Fruit fly (Drosophila melanogaster) whole organism, embryonic: ENCODE data around the gene CG32537.

Experiments
- BEAF-32 ChIP-seq: fragments of 200-800 bp; sonication (Bioruptor generic); optimal IDR thresholded peaks from 3 replicates; lab custom pipeline; 2017; ENCODE audit warnings: missing biosample characterization, missing genetic modification characterization, mild to moderate bottlenecking, moderate library complexity, missing genetic modification reagents
- CG10462 ChIP-seq: fragments of 200-800 bp; sonication (Bioruptor generic); optimal IDR thresholded peaks from 2 replicates; lab custom pipeline; 2016; ENCODE audit warnings: missing biosample characterization, missing genetic modification characterization
- CG11560 ChIP-seq: fragments of 200-800 bp; sonication (Bioruptor generic); IDR thresholded peaks from 3 replicates; pipeline ENCODE4 v1.3.6; 2022; ENCODE audit warnings: missing biosample characterization, missing genetic modification characterization
- CG13424 ChIP-seq: fragments of 200-800 bp; sonication (Bioruptor generic); optimal IDR thresholded peaks from 2 replicates; lab custom pipeline; 2019; ENCODE audit warnings: missing biosample characterization, mild to moderate bottlenecking, missing genetic modification characterization, moderate library complexity
- CG13624 ChIP-seq: fragments of 200-800 bp; sonication (Bioruptor generic); optimal IDR thresholded peaks from 2 replicates; lab custom pipeline; 2016; ENCODE audit warnings: missing biosample characterization, missing genetic modification characterization
- CG13894 ChIP-seq: fragments of 200-800 bp; sonication (Bioruptor generic); optimal IDR thresholded peaks from 3 replicates; lab custom pipeline; 2018; ENCODE audit warnings: missing biosample characterization, mild to moderate bottlenecking, missing genetic modification characterization, moderate library complexity
- CG14860 ChIP-seq: fragments of 200-800 bp; sonication (Bioruptor generic); IDR thresholded peaks from 3 replicates; pipeline ENCODE4 v1.3.6; 2022; ENCODE audit warnings: missing biosample characterization, missing genetic modification characterization; ENCODE audit not compliant: partially characterized antibody
- CG14965 ChIP-seq: fragments of 200-800 bp; sonication (Bioruptor generic); optimal IDR thresholded peaks from 2 replicates; lab custom pipeline; 2016; ENCODE audit warnings: missing biosample characterization, missing genetic modification characterization, borderline replicate concordance
- CG17612 ChIP-seq: fragments of 200-800 bp; sonication (Bioruptor generic); IDR thresholded peaks from 2 replicates; pipeline ENCODE4 v1.3.6; 2022; ENCODE audit warnings: missing biosample characterization, missing genetic modification characterization
- CG31365 ChIP-seq: fragments of 200-800 bp; sonication (Bioruptor generic); optimal IDR thresholded peaks from 2 replicates; lab custom pipeline; 2018; ENCODE audit warnings: missing biosample characterization, mild to moderate bottlenecking, missing genetic modification characterization
- CG34224 ChIP-seq: fragments of 200-800 bp; sonication (Bioruptor generic); IDR thresholded peaks from 3 replicates; pipeline ENCODE4 v1.3.6; 2022; ENCODE audit warnings: missing biosample characterization, missing genetic modification characterization; ENCODE audit not compliant: partially characterized antibody
- CG8290 ChIP-seq, 3 experiments: fragments of 200-800 bp; sonication (Bioruptor generic); optimal IDR thresholded peaks; 2 replicates each; lab custom pipeline; 2016 to 2019; ENCODE audit warnings: missing biosample characterization in 3 of 3, missing genetic modification characterization in 3 of 3, mild to moderate bottlenecking in 2 of 3, moderate library complexity in 1 of 3
- CG9797 ChIP-seq: fragments of 200-800 bp; sonication (Bioruptor generic); optimal IDR thresholded peaks from 3 replicates; lab custom pipeline; 2018; ENCODE audit warnings: missing biosample characterization, mild to moderate bottlenecking, missing genetic modification characterization
- CG9817 ChIP-seq: fragments of 200-800 bp; sonication (Bioruptor generic); optimal IDR thresholded peaks from 2 replicates; lab custom pipeline; 2018; ENCODE audit warnings: missing biosample characterization, mild to moderate bottlenecking, missing genetic modification characterization, moderate library complexity
- CHES-1-like ChIP-seq: fragments of 200-800 bp; sonication (Bioruptor generic); optimal IDR thresholded peaks from 2 replicates; lab custom pipeline; 2016; ENCODE audit warnings: missing biosample characterization, missing genetic modification characterization
- Deaf1 ChIP-seq: fragments of 200-800 bp; optimal IDR thresholded peaks from 3 replicates; lab custom pipeline; 2019; ENCODE audit warnings: missing biosample characterization, mild to moderate bottlenecking, missing genetic modification characterization, moderate library complexity
- E2f2 ChIP-seq: fragments of 200-800 bp; sonication (Bioruptor generic); IDR thresholded peaks from 2 replicates; pipeline ENCODE4 v1.3.6; 2022; ENCODE audit warnings: missing biosample characterization, missing genetic modification characterization
- Elba2 ChIP-seq: fragments of 200-800 bp; sonication (Bioruptor generic); optimal IDR thresholded peaks from 3 replicates; lab custom pipeline; 2016; ENCODE audit warnings: missing biosample characterization, missing genetic modification characterization
- Ets97D ChIP-seq: fragments of 200-800 bp; sonication (Bioruptor generic); optimal IDR thresholded peaks from 3 replicates; lab custom pipeline; 2016; ENCODE audit warnings: missing biosample characterization, missing genetic modification characterization
- Fer2 ChIP-seq: fragments of 200-800 bp; sonication (Bioruptor generic); optimal IDR thresholded peaks from 2 replicates; lab custom pipeline; 2018; ENCODE audit warnings: missing biosample characterization, mild to moderate bottlenecking, missing genetic modification characterization, moderate library complexity
- Fer3 ChIP-seq: fragments of 200-800 bp; sonication (Bioruptor generic); optimal IDR thresholded peaks from 2 replicates; lab custom pipeline; 2018; ENCODE audit warnings: missing biosample characterization, mild to moderate bottlenecking, missing genetic modification characterization, moderate library complexity
- HLH3B ChIP-seq: fragments of 200-800 bp; sonication (Bioruptor generic); IDR thresholded peaks from 2 replicates; pipeline ENCODE4 v1.3.6; 2022; ENCODE audit warnings: missing biosample characterization, missing genetic modification characterization
- Med ChIP-seq: fragments of 200-800 bp; sonication (Bioruptor generic); peaks from one replicate; lab custom pipeline; 2016; ENCODE audit warnings: missing biosample characterization, missing genetic modification characterization, mild to moderate bottlenecking, inconsistent platforms, moderate library complexity
- Rfx ChIP-seq: fragments of 200-800 bp; sonication (Bioruptor generic); IDR thresholded peaks from 2 replicates; pipeline ENCODE4 v1.3.6; 2022; ENCODE audit warnings: missing biosample characterization, missing genetic modification characterization
- Scr ChIP-seq: fragments of 200-800 bp; sonication (Bioruptor generic); IDR thresholded peaks from 2 replicates; pipeline ENCODE4 v1.3.6; 2022; ENCODE audit warnings: missing biosample characterization, missing genetic modification characterization; ENCODE audit not compliant: partially characterized antibody
- amos ChIP-seq: fragments of 200-800 bp; sonication (Bioruptor generic); IDR thresholded peaks from 2 replicates; pipeline ENCODE4 v1.3.6; 2022; ENCODE audit warnings: missing biosample characterization, missing genetic modification characterization; ENCODE audit not compliant: partially characterized antibody
- chinmo ChIP-seq: fragments of 200-800 bp; sonication (Bioruptor generic); IDR thresholded peaks from 4 replicates; pipeline ENCODE4 v1.3.6; 2022; ENCODE audit warnings: missing biosample characterization, missing genetic modification characterization; ENCODE audit not compliant: partially characterized antibody
- crol ChIP-seq: fragments of 200-800 bp; sonication (Bioruptor generic); IDR thresholded peaks from 2 replicates; pipeline ENCODE4 v1.3.6; 2022; ENCODE audit warnings: missing biosample characterization, missing genetic modification characterization
- dpn ChIP-seq, 2 experiments: fragments of 200-800 bp; sonication (Bioruptor generic); optimal IDR thresholded peaks; 3 replicates each; lab custom pipeline; 2016; ENCODE audit warnings: missing biosample characterization in 2 of 2, missing genetic modification characterization in 2 of 2
- dysf ChIP-seq: fragments of 200-800 bp; sonication (Bioruptor generic); IDR thresholded peaks from 3 replicates; pipeline ENCODE4 v1.3.6; 2022; ENCODE audit warnings: missing biosample characterization, missing genetic modification characterization
- exex ChIP-seq: fragments of 200-800 bp; sonication (Bioruptor generic); optimal IDR thresholded peaks from 4 replicates; lab custom pipeline; 2018; ENCODE audit warnings: missing biosample characterization, mild to moderate bottlenecking, missing genetic modification characterization, moderate library complexity
- grn ChIP-seq: fragments of 200-800 bp; sonication (Bioruptor generic); optimal IDR thresholded peaks from 3 replicates; lab custom pipeline; 2017; ENCODE audit warnings: missing biosample characterization, missing genetic modification characterization
- hth ChIP-seq: fragments of >200 bp; optimal IDR thresholded peaks from 2 replicates; lab custom pipeline; 2017; ENCODE audit warnings: inconsistent platforms
- lab ChIP-seq: fragments of 200-800 bp; sonication (Bioruptor generic); optimal IDR thresholded peaks from 3 replicates; lab custom pipeline; 2017; ENCODE audit warnings: missing biosample characterization, missing genetic modification characterization, mild to moderate bottlenecking, moderate library complexity, missing genetic modification reagents
- mam ChIP-seq: fragments of 200-800 bp; sonication (Bioruptor generic); optimal IDR thresholded peaks from 3 replicates; lab custom pipeline; 2016; ENCODE audit warnings: missing biosample characterization, missing genetic modification characterization
- pho ChIP-seq: fragments of 200-800 bp; sonication (Bioruptor generic); optimal IDR thresholded peaks from 2 replicates; lab custom pipeline; 2016; ENCODE audit warnings: missing biosample characterization, missing genetic modification characterization
- ranshi ChIP-seq: fragments of 200-800 bp; sonication (Bioruptor generic); IDR thresholded peaks from 2 replicates; pipeline ENCODE4 v1.3.6; 2022; ENCODE audit warnings: missing biosample characterization, missing genetic modification characterization
- row ChIP-seq: fragments of 200-800 bp; sonication (Bioruptor generic); IDR thresholded peaks from 3 replicates; pipeline ENCODE4 v1.3.6; 2022; ENCODE audit warnings: missing biosample characterization, missing genetic modification characterization
- sd ChIP-seq: fragments of 200-800 bp; sonication (Bioruptor generic); optimal IDR thresholded peaks from 3 replicates; lab custom pipeline; 2018; ENCODE audit warnings: missing biosample characterization, mild to moderate bottlenecking, missing genetic modification characterization, moderate library complexity
- sens ChIP-seq: fragments of 200-800 bp; sonication (Bioruptor generic); peaks from one replicate; lab custom pipeline; 2016; ENCODE audit warnings: missing biosample characterization, missing genetic modification characterization
- shn ChIP-seq: fragments of 200-800 bp; sonication (Bioruptor generic); optimal IDR thresholded peaks from 3 replicates; lab custom pipeline; 2016; ENCODE audit warnings: missing biosample characterization, missing genetic modification characterization
- slbo ChIP-seq: fragments of 200-800 bp; sonication (Bioruptor generic); IDR thresholded peaks from 2 replicates; pipeline ENCODE4 v1.3.6; 2022; ENCODE audit warnings: missing biosample characterization, missing genetic modification characterization
- sqz ChIP-seq: fragments of 200-800 bp; sonication (Bioruptor generic); optimal IDR thresholded peaks from 3 replicates; lab custom pipeline; 2018; ENCODE audit warnings: missing biosample characterization, mild to moderate bottlenecking, missing genetic modification characterization
- sug ChIP-seq: fragments of 200-800 bp; optimal IDR thresholded peaks from 2 replicates; lab custom pipeline; 2019; ENCODE audit warnings: missing biosample characterization, mild to moderate bottlenecking, missing genetic modification characterization, moderate library complexity
- wdn ChIP-seq: fragments of 200-800 bp; sonication (Bioruptor generic); IDR thresholded peaks from 2 replicates; pipeline ENCODE4 v1.3.6; 2022; ENCODE audit warnings: missing biosample characterization, missing genetic modification characterization
- wek ChIP-seq: fragments of 200-800 bp; sonication (Bioruptor generic); optimal IDR thresholded peaks from 3 replicates; lab custom pipeline; 2018; ENCODE audit warnings: missing biosample characterization, mild to moderate bottlenecking, missing genetic modification characterization, moderate library complexity

The CG32537 gene

DNA sequence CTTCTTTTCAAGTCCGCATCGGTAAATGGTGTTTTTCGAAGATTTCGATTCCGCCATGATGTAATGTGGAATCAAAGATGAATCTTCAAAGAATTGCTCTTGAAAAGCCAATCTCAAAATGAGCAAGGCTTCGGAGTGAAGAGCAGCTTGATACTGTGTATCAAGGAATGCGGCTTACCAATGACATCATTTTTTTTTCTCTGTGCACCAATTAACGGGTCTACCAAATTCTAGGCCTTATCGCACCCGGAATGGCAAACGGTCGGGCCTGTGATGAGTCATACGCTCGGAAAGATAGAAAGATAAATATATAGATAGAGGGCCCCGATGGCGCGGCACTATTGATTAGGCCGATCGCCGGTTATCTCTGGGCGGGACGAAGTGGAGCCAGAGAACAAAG is 40.2 kb upstream of the CG32537 start (continued):
- TF ChIP-seq CG9817 (tag; lab: Kevin White, UChicago) (peak; percentile 18), row (no peak), wdn (GFP tag; lab: Robert Waterston, UW) (0 out of 2 replicates have a peak, but pooled peaks have one; percentile 8), Elba2 (GFP tag; lab: Kevin White, UChicago) (no peak), slbo (0 out of 2 replicates have a peak, but pooled peaks have one; percentile 6), pho (GFP tag; lab: Kevin White, UChicago) (peak; percentile 28), dysf (GFP tag; lab: Robert Waterston, UW) (0 out of 3 replicates have a peak, but pooled peaks have one; percentile 4), CG10462 (no peak), lab (GFP tag; lab: Kevin White, UChicago) (no peak), sens (peak; percentile 70), HLH3B (GFP tag; lab: Robert Waterston, UW) (0 out of 2 replicates have a peak, but pooled peaks have one; percentile 5), Fer3 (tag; lab: Kevin White, UChicago) (peak; percentile 30), dpn (GFP tag; optimal IDR thresholded peaks at IDR 0.05; lab: Kevin White, UChicago) (no peak), CG11560 (tag; lab: Robert Waterston, UW) (no peak), CG14860 (GFP tag; lab: Robert Waterston, UW) (no peak), CG17612 (GFP tag; lab: Robert Waterston, UW) (no peak), CG13424 (tag; lab: Kevin White, UChicago) (no peak), Med (GFP tag; lab: Kevin White, UChicago) (peak; percentile 51), CG14965 (GFP tag; lab: Kevin White, UChicago) (no peak), shn (GFP tag; lab: Kevin White, UChicago) (peak; percentile 12), exex (tag; lab: Kevin White, UChicago) (peak; percentile 55), sd (tag; lab: Kevin White, UChicago) (peak; percentile 34), Fer2 (tag; lab: Kevin White, UChicago) (no peak), CG13624 (GFP tag; lab: Kevin White, UChicago) (peak; percentile 27), Rfx (peak; percentile 29; the same call in 1 of the 2 replicates), mam (GFP tag; lab: Kevin White, UChicago) (peak; percentile 12), E2f2 (GFP tag; lab: Robert Waterston, UW) (no peak), grn (GFP tag; lab: Kevin White, UChicago) (peak; percentile 91), ranshi (0 out of 2 replicates have a peak, but pooled peaks have one; percentile 14), crol (GFP tag; lab: Robert Waterston, UW) (peak; percentile 33; the same call in 1 of the 2 replicates)

DNA sequence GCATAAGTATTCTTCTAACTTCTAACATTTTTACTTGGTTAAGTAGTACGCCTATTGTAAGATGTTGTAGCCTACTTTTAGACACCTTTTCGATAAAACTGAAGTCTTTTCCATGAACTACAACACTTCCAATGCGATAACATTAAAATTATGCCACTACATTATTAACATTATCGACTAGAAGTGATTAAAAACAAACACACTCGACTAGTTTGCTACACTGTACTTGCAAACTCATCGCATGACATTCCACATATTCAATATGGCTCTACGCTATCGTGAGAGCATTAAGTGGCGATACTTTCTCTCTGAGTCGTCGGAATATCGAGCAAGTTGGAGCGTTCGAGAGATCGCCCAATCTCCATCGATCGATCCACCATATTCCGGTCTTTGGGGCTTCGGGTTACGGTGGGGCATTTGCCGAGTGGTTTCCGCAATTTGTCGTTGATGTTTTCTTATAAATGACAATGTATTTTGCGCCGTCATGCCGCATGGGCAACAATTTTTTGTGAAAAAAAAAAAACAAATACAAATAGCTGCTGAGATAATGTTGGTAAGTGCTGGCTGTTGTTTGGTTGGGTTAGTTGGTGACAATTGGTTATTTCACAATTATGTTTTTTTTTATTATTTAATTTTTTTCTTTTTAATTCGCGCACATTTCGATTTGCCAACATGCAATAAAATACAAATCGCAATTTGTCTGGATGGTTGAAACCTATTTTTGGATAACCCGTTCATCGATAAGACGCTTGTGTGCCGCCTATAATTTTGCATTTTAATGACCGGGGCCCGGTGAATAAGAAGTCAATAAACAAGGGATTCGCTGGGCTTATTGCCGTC is 39.3 kb upstream of the CG32537 start:
- TF ChIP-seq CG31365 (tag; lab: Kevin White, UChicago), result no peak
- TF ChIP-seq hth (lab: Kevin White, UChicago), result no peak
- TF ChIP-seq CG13894 (tag; lab: Kevin White, UChicago), result peak; percentile 98
- TF ChIP-seq CG9797 (GFP tag; lab: Kevin White, UChicago), result no peak
- TF ChIP-seq wek (GFP tag; lab: Kevin White, UChicago), result no peak
- peak; percentile 46; the same call in 2 of the 3 replicates for TF ChIP-seq CG34224 (GFP tag; lab: Robert Waterston, UW)
- TF ChIP-seq CHES-1-like (GFP tag; lab: Kevin White, UChicago), result no peak
- TF ChIP-seq BEAF-32 (GFP tag; lab: Kevin White, UChicago), result peak; percentile 41
- peak; percentile 59 for TF ChIP-seq sug
- peak; percentile 62 for TF ChIP-seq Deaf1 (tag; lab: Kevin White, UChicago)
- no peak for TF ChIP-seq pho (GFP tag; lab: Kevin White, UChicago)
- no peak; the same call in 1 of the 2 replicates for TF ChIP-seq amos
- peak; percentile 67 for TF ChIP-seq Med (GFP tag; lab: Kevin White, UChicago)
- peak; percentile 6 for TF ChIP-seq sqz (GFP tag; lab: Kevin White, UChicago)
- TF ChIP-seq crol (GFP tag; lab: Robert Waterston, UW), result 0 out of 2 replicates have a peak, but pooled peaks have one; percentile 9
- peak; percentile 71 for TF ChIP-seq sd (tag; lab: Kevin White, UChicago)
- 0 out of 4 replicates have a peak, but pooled peaks have one; percentile 47 for TF ChIP-seq chinmo (GFP tag; lab: Robert Waterston, UW)
- TF ChIP-seq grn (GFP tag; lab: Kevin White, UChicago), result peak; percentile 58
- TF ChIP-seq CG8290 (GFP tag; optimal IDR thresholded peaks at IDR 0.05; lab: Kevin White, UChicago), result peak; percentile 87
- TF ChIP-seq CG8290 (tag; optimal IDR thresholded peaks at IDR 0.05; lab: Kevin White, UChicago), result peak; percentile 69 to 85
- 0 out of 2 replicates have a peak, but pooled peaks have one; percentile 15 for TF ChIP-seq Scr (GFP tag; lab: Robert Waterston, UW)
- TF ChIP-seq CG10462, result no peak
- TF ChIP-seq Ets97D (GFP tag; lab: Kevin White, UChicago), result no peak
